Worm (Caenorhabditis elegans) whole organism, L4/young adult: ENCODE data around the gene nlp-81.

Experiments
- W03F9.2 ChIP-seq: fragments of 150-350 bp; optimal IDR thresholded peaks from 2 replicates; lab custom pipeline; 2014; ENCODE audit warnings: missing biosample characterization, missing genetic modification characterization
- him-1 ChIP-seq: sonication (generic microtip); optimal IDR thresholded peaks from 2 replicates; lab custom pipeline; 2016; ENCODE audit warnings: missing genotype, missing genetic modification reagents, missing genetic modification characterization, missing compliant biosample characterization

- TF ChIP-seq him-1 (tag; lab: Kevin White, UChicago) (no peak), W03F9.2 (tag; lab: Kevin White, UChicago) (no peak)
Observed at ce11 chrIV:3199041-3199440, 23.1 kb upstream of the nlp-81 start.
